Worm (Caenorhabditis elegans): Measurements from ENCODE around the gene F44A6.5.

F44A6.5 gene

ce11 chrX:10174683-10175082 is 44.0 kb downstream of the F44A6.5 start, which contains the start of gene C07A4.3:
TSS of gene C07A4.3 (plus strand) at chrX:10174983.
- TF ChIP-seq nhr-10 (tag; optimal IDR thresholded peaks at IDR 0.05) (no peak), ztf-4 (tag; optimal IDR thresholded peaks at IDR 0.05) (no peak), lin-39 (tag; optimal IDR thresholded peaks at IDR 0.05) (no peak), nhr-12 (tag; optimal IDR thresholded peaks at IDR 0.05) (no peak), gmeb-1 (tag; optimal IDR thresholded peaks at IDR 0.05) (no peak), nhr-25 (tag; optimal IDR thresholded peaks at IDR 0.05) (no peak), C34F6.9 (tag; optimal IDR thresholded peaks at IDR 0.05) (no peak), mab-5 (tag; optimal IDR thresholded peaks at IDR 0.05) (no peak), sma-3 (GFP tag; optimal IDR thresholded peaks at IDR 0.05) (no peak)

- TF ChIP-seq sma-3 (GFP tag; optimal IDR thresholded peaks at IDR 0.05) (no peak), unc-55 (GFP tag; optimal IDR thresholded peaks at IDR 0.05) (no peak)
These were observed 46.6 kb downstream of the F44A6.5 start, which contains the start of gene C07A4.2 for ce11 chrX:10172004-10172584. TSS of gene C07A4.2 (plus strand) at chrX:10172198.

ce11 chrX:10170598-10170997 is 48.1 kb downstream of the F44A6.5 start:
- TF ChIP-seq aly-2 (tag; optimal IDR thresholded peaks at IDR 0.05) (no peak), ztf-1 (GFP tag; conservative IDR thresholded peaks at IDR 0.05) (no peak), R02D3.7 (tag; optimal IDR thresholded peaks at IDR 0.05) (no peak), nhr-21 (tag; optimal IDR thresholded peaks at IDR 0.05) (no peak), ama-1 (optimal IDR thresholded peaks at IDR 0.05) (no peak), nhr-23 (tag; optimal IDR thresholded peaks at IDR 0.05) (no peak), unc-55 (GFP tag; optimal IDR thresholded peaks at IDR 0.05) (no peak), mab-5 (tag; optimal IDR thresholded peaks at IDR 0.05) (no peak), zag-1 (tag; optimal IDR thresholded peaks at IDR 0.05) (no peak), dmd-4 (tag; optimal IDR thresholded peaks at IDR 0.05) (no peak), ztf-4 (tag; optimal IDR thresholded peaks at IDR 0.05) (no peak), lin-11 (tag; optimal IDR thresholded peaks at IDR 0.05) (no peak)

ce11 chrX:10168534-10168933 is 50.2 kb downstream of the F44A6.5 start:
- TF ChIP-seq F13H6.1 (tag; optimal IDR thresholded peaks at IDR 0.05) = no peak
- TF ChIP-seq peb-1 (tag; optimal IDR thresholded peaks at IDR 0.05) = no peak
- TF ChIP-seq nhr-77 (tag; optimal IDR thresholded peaks at IDR 0.05) = no peak
- peak; percentile 31 for TF ChIP-seq sma-9 (GFP tag; optimal IDR thresholded peaks at IDR 0.05)
- TF ChIP-seq sma-9 (tag; optimal IDR thresholded peaks at IDR 0.05) = no peak
- no peak for TF ChIP-seq mab-5 (tag; optimal IDR thresholded peaks at IDR 0.05)
- no peak for TF ChIP-seq nhr-6 (tag; optimal IDR thresholded peaks at IDR 0.05)
- TF ChIP-seq blmp-1 (tag; optimal IDR thresholded peaks at IDR 0.05; ENCODE audit: insufficient read depth) = peak; percentile 86
- TF ChIP-seq nhr-237 (tag; optimal IDR thresholded peaks at IDR 0.05) = no peak
- TF ChIP-seq egl-27 (tag; optimal IDR thresholded peaks at IDR 0.05) = no peak
- no peak for TF ChIP-seq snpc-4 (tag; optimal IDR thresholded peaks at IDR 0.05)
- TF ChIP-seq zag-1 (tag; optimal IDR thresholded peaks at IDR 0.05) = no peak
- TF ChIP-seq lin-39 (tag; optimal IDR thresholded peaks at IDR 0.05) = no peak
- no peak for TF ChIP-seq mbf-1 (tag; optimal IDR thresholded peaks at IDR 0.05)
- TF ChIP-seq crh-2 (tag; optimal IDR thresholded peaks at IDR 0.05) = peak; percentile 1
- TF ChIP-seq lsy-2 (tag; optimal IDR thresholded peaks at IDR 0.05) = no peak
- no peak for TF ChIP-seq C34F6.9 (tag; optimal IDR thresholded peaks at IDR 0.05)
- no peak for TF ChIP-seq ama-1 (optimal IDR thresholded peaks at IDR 0.05)
- TF ChIP-seq nhr-21 (tag; optimal IDR thresholded peaks at IDR 0.05) = peak; percentile 17
- no peak for TF ChIP-seq nhr-11 (tag; optimal IDR thresholded peaks at IDR 0.05)
- no peak for TF ChIP-seq nhr-10 (tag; optimal IDR thresholded peaks at IDR 0.05)
